Fruit fly (Drosophila melanogaster) whole organism, wandering third instar larva: ENCODE data around the gene Ada3.
A peak's percentile ranks its signal among the peaks of the same experiment; 100 is the strongest.

ENCODE experiments used
- Abd-B ChIP-seq: fragments of >200 bp; optimal IDR thresholded peaks from 2 replicates; lab custom pipeline; 2017; ENCODE audit warnings: missing biosample characterization, missing genetic modification characterization
- CG32264 ChIP-seq: fragments of 200-800 bp; sonication (Bioruptor generic); optimal IDR thresholded peaks from 2 replicates; lab custom pipeline; 2016; ENCODE audit warnings: missing biosample characterization, missing genetic modification characterization
- CG9705 ChIP-seq: fragments of 200-800 bp; sonication (Bioruptor generic); optimal IDR thresholded peaks from 2 replicates; lab custom pipeline; 2018; ENCODE audit warnings: missing biosample characterization, mild to moderate bottlenecking, missing genetic modification characterization
- CrebA ChIP-seq: fragments of 200-800 bp; sonication (Bioruptor generic); optimal IDR thresholded peaks from 2 replicates; lab custom pipeline; 2016; ENCODE audit warnings: missing biosample characterization, mild to moderate bottlenecking, missing genetic modification characterization, borderline replicate concordance
- Dfd ChIP-seq: fragments of >200 bp; optimal IDR thresholded peaks from 2 replicates; lab custom pipeline; 2017; ENCODE audit warnings: missing biosample characterization, missing genetic modification characterization
- Dif ChIP-seq: fragments of 200-275, 200-300 bp; sonication (Bioruptor generic); optimal IDR thresholded peaks from 2 replicates; lab custom pipeline; 2018; ENCODE audit warnings: missing biosample characterization, missing genetic modification characterization; ENCODE audit not compliant: partially characterized antibody
- GATAd ChIP-seq: sonication (Bioruptor generic); optimal IDR thresholded peaks from 2 replicates; lab custom pipeline; 2016; ENCODE audit warnings: missing biosample characterization, missing genetic modification characterization
- HLH106 ChIP-seq: fragments of 200-800 bp; optimal IDR thresholded peaks from 3 replicates; lab custom pipeline; 2019; ENCODE audit warnings: missing biosample characterization, mild to moderate bottlenecking, missing genetic modification characterization, moderate library complexity
- Hr83 ChIP-seq: fragments of 200-300 bp; sonication (Bioruptor generic); optimal IDR thresholded peaks from 2 replicates; lab custom pipeline; 2016; ENCODE audit warnings: missing biosample characterization, mild to moderate bottlenecking, missing genetic modification characterization, moderate library complexity; ENCODE audit not compliant: poor library complexity, severe bottlenecking
- Jra ChIP-seq: sonication (Bioruptor generic); optimal IDR thresholded peaks from 2 replicates; lab custom pipeline; 2016; ENCODE audit warnings: missing biosample characterization, missing genetic modification characterization
- Mio ChIP-seq: sonication (Bioruptor generic); optimal IDR thresholded peaks from 2 replicates; lab custom pipeline; 2016; ENCODE audit warnings: missing biosample characterization, missing genetic modification characterization
- Myc ChIP-seq: fragments of >200 bp; optimal IDR thresholded peaks from 2 replicates; lab custom pipeline; 2017
- N ChIP-seq: fragments of >200 bp; optimal IDR thresholded peaks from 2 replicates; lab custom pipeline; 2018; ENCODE audit warnings: missing biosample characterization, missing external identifiers, missing genetic modification characterization
- OdsH ChIP-seq: fragments of 200-800 bp; sonication (Bioruptor generic); optimal IDR thresholded peaks from 2 replicates; lab custom pipeline; 2016; ENCODE audit warnings: missing biosample characterization, mild to moderate bottlenecking, missing genetic modification characterization
- Rel ChIP-seq, 2 experiments: fragments of 200-800 bp; sonication (Bioruptor generic) in 1 of 2; optimal IDR thresholded peaks; 2 replicates in 1 of 2; 3 replicates in 1 of 2; lab custom pipeline; 2016 to 2019; ENCODE audit warnings: mild to moderate bottlenecking in 2 of 2, missing biosample characterization in 2 of 2, missing genetic modification characterization in 2 of 2, moderate library complexity in 1 of 2
- Sp1 ChIP-seq: fragments of 200-800 bp; sonication (Bioruptor generic); optimal IDR thresholded peaks from 3 replicates; lab custom pipeline; 2019; ENCODE audit warnings: missing biosample characterization, mild to moderate bottlenecking, missing genetic modification characterization, moderate library complexity
- brk ChIP-seq: fragments of 200-800 bp; sonication (Bioruptor generic); optimal IDR thresholded peaks from 2 replicates; lab custom pipeline; 2016; ENCODE audit warnings: missing biosample characterization, mild to moderate bottlenecking, missing genetic modification characterization
- dmrt93B ChIP-seq: fragments of 200-800 bp; sonication (Bioruptor generic); optimal IDR thresholded peaks from 2 replicates; lab custom pipeline; 2018; ENCODE audit warnings: missing biosample characterization, mild to moderate bottlenecking, missing genetic modification characterization
- dsf ChIP-seq: sonication (Bioruptor generic); optimal IDR thresholded peaks from 2 replicates; lab custom pipeline; 2016; ENCODE audit warnings: missing biosample characterization, missing genetic modification characterization, borderline replicate concordance
- ey ChIP-seq: fragments of 200-800 bp; sonication (Bioruptor generic); optimal IDR thresholded peaks from 2 replicates; lab custom pipeline; 2016; ENCODE audit warnings: missing biosample characterization, missing genetic modification characterization
- foxo ChIP-seq, 2 experiments: fragments of 200-800 bp; sonication (Bioruptor generic); optimal IDR thresholded peaks; 2 replicates in 1 of 2; 3 replicates in 1 of 2; lab custom pipeline; 2016 to 2017; ENCODE audit warnings: missing biosample characterization in 2 of 2, missing genetic modification characterization in 2 of 2
- fru ChIP-seq: fragments of 200-800 bp; sonication (Bioruptor generic); optimal IDR thresholded peaks from 3 replicates; lab custom pipeline; 2016; ENCODE audit warnings: missing biosample characterization, mild to moderate bottlenecking, missing genetic modification characterization
- h ChIP-seq: fragments of 200-800 bp; sonication (Bioruptor generic); optimal IDR thresholded peaks from 3 replicates; lab custom pipeline; 2016; ENCODE audit warnings: missing biosample characterization, mild to moderate bottlenecking, missing genetic modification characterization
- jim ChIP-seq: fragments of 175-275, 200-325 bp; sonication (Bioruptor generic); optimal IDR thresholded peaks from 2 replicates; lab custom pipeline; 2016; ENCODE audit warnings: missing biosample characterization, mild to moderate bottlenecking, missing genetic modification characterization
- lola ChIP-seq: fragments of >200 bp; optimal IDR thresholded peaks from 2 replicates; lab custom pipeline; 2017; ENCODE audit warnings: missing biosample characterization, missing genetic modification characterization
- pan ChIP-seq: fragments of >200 bp; optimal IDR thresholded peaks from 2 replicates; lab custom pipeline; 2017
- sv ChIP-seq: fragments of 200-800 bp; sonication (Bioruptor generic); optimal IDR thresholded peaks from 3 replicates; lab custom pipeline; 2016; ENCODE audit warnings: missing biosample characterization, missing genetic modification characterization
- tai ChIP-seq: sonication (Bioruptor generic); optimal IDR thresholded peaks from 2 replicates; lab custom pipeline; 2016; ENCODE audit warnings: missing biosample characterization, missing genetic modification characterization
- usp ChIP-seq: fragments of >200 bp; optimal IDR thresholded peaks from 2 replicates; lab custom pipeline; 2017; ENCODE audit warnings: missing biosample characterization, missing genetic modification characterization
- woc ChIP-seq: sonication (Bioruptor generic); optimal IDR thresholded peaks from 2 replicates; lab custom pipeline; 2016; ENCODE audit warnings: missing biosample characterization, mild to moderate bottlenecking, missing genetic modification characterization

Gene Ada3

dm6 chrX:18052135-18052534, 33.4 kb upstream of the Ada3 start:
- no peak for TF ChIP-seq Myc (lab: Kevin White, UChicago)
- TF ChIP-seq usp (GFP tag; lab: Kevin White, UChicago), result no peak
- TF ChIP-seq pan (lab: Kevin White, UChicago), result no peak
- TF ChIP-seq tai (GFP tag; lab: Kevin White, UChicago), result no peak
- no peak for TF ChIP-seq sv
- no peak for TF ChIP-seq brk (GFP tag; lab: Kevin White, UChicago)
- no peak for TF ChIP-seq CG32264
- TF ChIP-seq dsf (GFP tag; lab: Kevin White, UChicago), result no peak
- TF ChIP-seq, all 38 proteins: peak for 0

- TF ChIP-seq brk (GFP tag; lab: Kevin White, UChicago) (no peak), sv (no peak), Hr83 (no peak), Rel (GFP tag; optimal IDR thresholded peaks at IDR 0.05; lab: Kevin White, UChicago) (no peak), Rel (tag; optimal IDR thresholded peaks at IDR 0.05; lab: Kevin White, UChicago) (no peak), fru (GFP tag; lab: Kevin White, UChicago) (no peak)
These were observed 28.4 kb upstream of the Ada3 start for dm6 chrX:18057202-18057601.

dm6 chrX:18058108-18058507, 27.5 kb upstream of the Ada3 start:
- no peak for TF ChIP-seq h (GFP tag; lab: Kevin White, UChicago)
- no peak for TF ChIP-seq Dif (GFP tag; lab: Kevin White, UChicago)
- TF ChIP-seq CrebA (GFP tag; lab: Kevin White, UChicago), result no peak
- no peak for TF ChIP-seq Abd-B
- no peak for TF ChIP-seq Dfd (GFP tag; lab: Kevin White, UChicago)
- no peak for TF ChIP-seq Jra
- no peak for TF ChIP-seq foxo (GFP tag; optimal IDR thresholded peaks at IDR 0.05; lab: Kevin White, UChicago)
- TF ChIP-seq Myc (lab: Kevin White, UChicago), result no peak
- no peak for TF ChIP-seq ey (GFP tag; lab: Kevin White, UChicago)
- no peak for TF ChIP-seq Mio (GFP tag; lab: Kevin White, UChicago)
- TF ChIP-seq Rel (GFP tag; optimal IDR thresholded peaks at IDR 0.05; lab: Kevin White, UChicago), result no peak
- TF ChIP-seq Rel (tag; optimal IDR thresholded peaks at IDR 0.05; lab: Kevin White, UChicago), result no peak
- no peak for TF ChIP-seq CG9705 (GFP tag; lab: Kevin White, UChicago)
- TF ChIP-seq lola (GFP tag; lab: Kevin White, UChicago), result no peak
- no peak for TF ChIP-seq Hr83
- TF ChIP-seq N (GFP tag; lab: Kevin White, UChicago), result no peak

dm6 chrX:18063144-18063772, 22.3 kb upstream of the Ada3 start, which contains the start of gene Sh:
Gene Sh, minus strand, starts transcription at chrX:18063247.
- TF ChIP-seq OdsH (GFP tag; lab: Kevin White, UChicago) (no peak), Sp1 (GFP tag; lab: Kevin White, UChicago) (no peak), brk (GFP tag; lab: Kevin White, UChicago) (no peak), Dif (GFP tag; lab: Kevin White, UChicago) (no peak), h (GFP tag; lab: Kevin White, UChicago) (no peak), ey (GFP tag; lab: Kevin White, UChicago) (no peak), HLH106 (tag; lab: Kevin White, UChicago) (no peak), Myc (lab: Kevin White, UChicago) (no peak), dmrt93B (GFP tag; lab: Kevin White, UChicago) (no peak)

DNA sequence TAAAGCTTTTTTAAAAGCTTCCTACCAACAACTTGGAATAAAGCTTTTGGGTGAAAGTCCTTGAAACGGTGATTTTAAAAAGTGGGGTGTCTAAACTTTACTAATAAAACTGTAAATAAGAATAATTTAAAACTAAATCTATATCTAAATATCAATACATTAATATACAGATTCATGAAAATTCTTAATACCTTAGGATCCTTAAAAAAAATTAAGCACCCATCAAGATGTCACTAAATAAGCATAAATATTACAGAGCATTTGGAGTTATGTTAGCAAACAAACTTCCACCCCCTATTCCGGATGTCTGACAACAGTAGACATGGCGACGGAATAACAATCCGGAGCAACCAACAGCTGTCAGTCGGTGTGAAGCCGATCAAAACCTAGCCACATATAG, 21.4 kb upstream of the Ada3 start, which contains the start of gene Dhc16F:
Gene Dhc16F (plus strand): TSS at position 301 of the 400 bp plus-strand sequence.
- no peak for TF ChIP-seq GATAd

DNA sequence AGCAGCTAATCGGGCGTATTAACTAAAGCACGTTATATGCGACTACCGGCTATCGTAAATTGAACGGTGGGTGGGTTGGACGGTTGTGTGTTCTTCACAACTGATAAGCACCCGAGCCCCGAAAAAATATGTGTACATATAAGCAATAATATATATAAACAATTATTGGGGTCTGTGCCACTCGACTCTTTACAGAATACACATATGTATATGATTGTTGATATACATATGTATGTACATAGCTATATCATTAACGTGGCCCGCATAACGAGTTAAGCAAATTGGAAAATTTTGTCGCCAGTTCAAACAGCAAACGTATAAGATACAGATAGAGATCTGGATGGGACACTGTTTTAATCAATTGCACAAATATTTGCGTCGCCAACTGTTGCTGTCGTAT, 2.9 kb upstream of the Ada3 start:
- no peak for TF ChIP-seq Rel (GFP tag; optimal IDR thresholded peaks at IDR 0.05; lab: Kevin White, UChicago)
- TF ChIP-seq Rel (tag; optimal IDR thresholded peaks at IDR 0.05; lab: Kevin White, UChicago), result peak; percentile 92
- TF ChIP-seq dmrt93B (GFP tag; lab: Kevin White, UChicago), result no peak
- TF ChIP-seq CG32264, result no peak
- no peak for TF ChIP-seq jim (GFP tag; lab: Kevin White, UChicago)
- TF ChIP-seq woc, result no peak
- no peak for TF ChIP-seq N (GFP tag; lab: Kevin White, UChicago)
- TF ChIP-seq Mio (GFP tag; lab: Kevin White, UChicago), result no peak
